Worm (Caenorhabditis elegans) whole organism, young adult: Measurements from ENCODE around the gene C36C5.15.
A peak's percentile ranks its signal among the peaks of the same experiment; 100 is the strongest.

Source experiments
- F22D6.2 ChIP-seq: sonication (generic microtip); optimal IDR thresholded peaks from 2 replicates; lab custom pipeline; 2016; ENCODE audit warnings: mild to moderate bottlenecking, missing genetic modification characterization, missing compliant biosample characterization
- F55B11.4 ChIP-seq: sonication (generic microtip); optimal IDR thresholded peaks from 2 replicates; lab custom pipeline; 2016; ENCODE audit warnings: missing compliant biosample characterization, missing genetic modification characterization, borderline replicate concordance; ENCODE audit not compliant: insufficient read depth
- K12H6.12 ChIP-seq: fragments of 200-800 bp; sonication (Bioruptor generic); optimal IDR thresholded peaks from 2 replicates; lab custom pipeline; 2018; ENCODE audit warnings: mild to moderate bottlenecking, missing genetic modification characterization, missing compliant biosample characterization
- Y53F4B.3 ChIP-seq: fragments of 200-800 bp; sonication (Bioruptor generic); IDR thresholded peaks from 2 replicates; pipeline ENCODE4 v1.3.6; 2022; ENCODE audit warnings: missing genetic modification reagents, missing genetic modification characterization, missing compliant biosample characterization
- Y79H2A.3 ChIP-seq: fragments of 200-800 bp; sonication (Bioruptor generic); conservative IDR thresholded peaks from 2 replicates; pipeline ENCODE4 v1.3.6; 2022; ENCODE audit warnings: missing genetic modification reagents, missing genetic modification characterization, missing compliant biosample characterization
- Y95B8A.8 ChIP-seq: fragments of 200-800 bp; sonication (Bioruptor generic); IDR thresholded peaks from 2 replicates; pipeline ENCODE4 v1.3.6; 2022; ENCODE audit warnings: missing genetic modification reagents, missing genetic modification characterization, missing compliant biosample characterization
- ZK185.1 ChIP-seq: sonication (generic microtip); optimal IDR thresholded peaks from 2 replicates; lab custom pipeline; 2016; ENCODE audit warnings: mild to moderate bottlenecking, missing genetic modification characterization, missing compliant biosample characterization; ENCODE audit not compliant: poor library complexity, severe bottlenecking
- akir-1 ChIP-seq: fragments of 200-800 bp; sonication (Bioruptor generic); optimal IDR thresholded peaks from 2 replicates; lab custom pipeline; 2018; ENCODE audit warnings: mild to moderate bottlenecking, missing genetic modification characterization, moderate library complexity, missing compliant biosample characterization
- aptf-2 ChIP-seq: fragments of 200-800 bp; sonication (Bioruptor generic); conservative IDR thresholded peaks from 2 replicates; pipeline ENCODE4 v1.3.6; 2022; ENCODE audit warnings: missing genetic modification reagents, missing genetic modification characterization, missing compliant biosample characterization
- athp-1 ChIP-seq: sonication (generic microtip); optimal IDR thresholded peaks from 2 replicates; lab custom pipeline; 2017; ENCODE audit warnings: mild to moderate bottlenecking, missing genetic modification characterization, missing compliant biosample characterization
- attf-3 ChIP-seq: fragments of 200-800 bp; sonication (Bioruptor generic); conservative IDR thresholded peaks from 2 replicates; pipeline ENCODE4 v1.3.6; 2022; ENCODE audit warnings: missing genetic modification reagents, missing genetic modification characterization, missing compliant biosample characterization
- attf-6 ChIP-seq: fragments of 200-800 bp; sonication (Bioruptor generic); IDR thresholded peaks from 2 replicates; pipeline ENCODE4 v1.3.6; 2022; ENCODE audit warnings: missing genetic modification reagents, missing genetic modification characterization, missing compliant biosample characterization
- ccch-3 ChIP-seq: fragments of 200-800 bp; sonication (Bioruptor generic); optimal IDR thresholded peaks from 2 replicates; lab custom pipeline; 2018; ENCODE audit warnings: mild to moderate bottlenecking, missing genetic modification characterization, missing compliant biosample characterization
- cebp-1 ChIP-seq, 2 experiments: fragments of 200-800 bp in 1 of 2; sonication (Bioruptor generic) in 1 of 2; sonication (generic microtip) in 1 of 2; IDR thresholded peaks in 1 of 2; optimal IDR thresholded peaks in 1 of 2; 2 replicates each; pipeline versions ENCODE4 v1.3.6 to Lab custom; 2017 to 2022; ENCODE audit warnings: missing compliant biosample characterization in 2 of 2, missing genetic modification characterization in 2 of 2, mild to moderate bottlenecking in 1 of 2, missing genetic modification reagents in 1 of 2, moderate library complexity in 1 of 2
- dox-1 ChIP-seq: fragments of 200-800 bp; sonication (Bioruptor generic); IDR thresholded peaks from 2 replicates; pipeline ENCODE4 v1.3.6; 2022; ENCODE audit warnings: missing genetic modification reagents, missing genetic modification characterization, missing compliant biosample characterization
- dpl-1 ChIP-seq: fragments of 150-350 bp; optimal IDR thresholded peaks from 2 replicates; lab custom pipeline; 2014; ENCODE audit warnings: missing biosample characterization, missing genetic modification reagents, missing genetic modification characterization
- egrh-3 ChIP-seq: fragments of 200-800 bp; sonication (Bioruptor generic); IDR thresholded peaks from 2 replicates; pipeline ENCODE4 v1.3.6; 2022; ENCODE audit warnings: missing genetic modification reagents, missing genetic modification characterization, missing compliant biosample characterization
- gei-17 ChIP-seq: fragments of 200-800 bp; sonication (Bioruptor generic); optimal IDR thresholded peaks from 2 replicates; lab custom pipeline; 2018; ENCODE audit warnings: mild to moderate bottlenecking, missing genetic modification characterization, missing compliant biosample characterization
- hlh-12 ChIP-seq: sonication (generic microtip); optimal IDR thresholded peaks from 2 replicates; lab custom pipeline; 2016; ENCODE audit warnings: missing genetic modification characterization, missing compliant biosample characterization
- hrde-1 ChIP-seq: sonication (generic microtip); optimal IDR thresholded peaks from 2 replicates; lab custom pipeline; 2016; ENCODE audit warnings: missing genetic modification characterization, mild to moderate bottlenecking, missing compliant biosample characterization, moderate library complexity, missing genotype, missing genetic modification reagents, borderline replicate concordance
- hsf-1 ChIP-seq: fragments of 200-800 bp; sonication (Bioruptor generic); IDR thresholded peaks from 2 replicates; pipeline ENCODE4 v1.3.6; 2022; ENCODE audit warnings: missing genetic modification reagents, missing genetic modification characterization, missing compliant biosample characterization
- let-526 ChIP-seq: fragments of 200-800 bp; sonication (Bioruptor generic); IDR thresholded peaks from 2 replicates; pipeline ENCODE4 v1.3.6; 2022; ENCODE audit warnings: missing genetic modification reagents, missing genetic modification characterization, missing compliant biosample characterization
- lin-26 ChIP-seq: fragments of 200-800 bp; sonication (Bioruptor generic); IDR thresholded peaks from 2 replicates; pipeline ENCODE4 v1.3.6; 2022; ENCODE audit warnings: missing genetic modification reagents, missing genetic modification characterization, missing compliant biosample characterization
- lsl-1 ChIP-seq: fragments of 200-800 bp; sonication (Bioruptor generic); optimal IDR thresholded peaks from 2 replicates; lab custom pipeline; 2018; ENCODE audit warnings: mild to moderate bottlenecking, missing genetic modification characterization, moderate library complexity, missing compliant biosample characterization
- lsy-27 ChIP-seq: sonication (generic microtip); optimal IDR thresholded peaks from 2 replicates; lab custom pipeline; 2017; ENCODE audit warnings: missing genetic modification characterization, mild to moderate bottlenecking, missing compliant biosample characterization, antibody characterized with exemption, missing genotype, borderline replicate concordance; ENCODE audit not compliant: insufficient read depth
- mxl-1 ChIP-seq: sonication (generic microtip); optimal IDR thresholded peaks from 2 replicates; lab custom pipeline; 2016; ENCODE audit warnings: missing genetic modification characterization, missing compliant biosample characterization
- pha-4 ChIP-seq: fragments of 150-350 bp; sonication (generic microtip); optimal IDR thresholded peaks from 2 replicates; lab custom pipeline; 2014; ENCODE audit warnings: missing biosample characterization, missing genetic modification reagents, missing genetic modification characterization
- repo-1 ChIP-seq: sonication (generic microtip); optimal IDR thresholded peaks from 2 replicates; lab custom pipeline; 2017; ENCODE audit warnings: mild to moderate bottlenecking, missing genetic modification characterization, missing compliant biosample characterization
- sea-2 ChIP-seq: fragments of 200-800 bp; sonication (Bioruptor generic); IDR thresholded peaks from 2 replicates; pipeline ENCODE4 v1.3.6; 2022; ENCODE audit warnings: missing genetic modification characterization, missing compliant biosample characterization
- snpc-1.1 ChIP-seq: sonication (generic microtip); optimal IDR thresholded peaks from 2 replicates; lab custom pipeline; 2017; ENCODE audit warnings: missing genetic modification characterization, mild to moderate bottlenecking, missing compliant biosample characterization, antibody characterized with exemption, moderate library complexity, missing genotype, missing genetic modification reagents; ENCODE audit not compliant: insufficient read depth
- sptf-2 ChIP-seq: fragments of 200-800 bp; sonication (Bioruptor generic); optimal IDR thresholded peaks from 2 replicates; lab custom pipeline; 2018; ENCODE audit warnings: mild to moderate bottlenecking, missing genetic modification characterization, missing compliant biosample characterization
- tbp1 ChIP-seq: fragments of 200-800 bp; sonication (Bioruptor generic); optimal IDR thresholded peaks from 2 replicates; lab custom pipeline; 2018; ENCODE audit warnings: mild to moderate bottlenecking, missing genetic modification characterization, missing compliant biosample characterization
- unc-62 ChIP-seq: fragments of 150-350 bp; optimal IDR thresholded peaks from 2 replicates; lab custom pipeline; 2014; ENCODE audit warnings: missing biosample characterization, missing genetic modification reagents, missing genetic modification characterization
- xnd-1 ChIP-seq: sonication (generic microtip); optimal IDR thresholded peaks from 2 replicates; lab custom pipeline; 2016; ENCODE audit warnings: missing genotype, missing genetic modification reagents, missing genetic modification characterization, missing compliant biosample characterization
- zfh-2 ChIP-seq: fragments of 200-800 bp; sonication (Bioruptor generic); conservative IDR thresholded peaks from 2 replicates; pipeline ENCODE4 v1.3.6; 2022; ENCODE audit warnings: missing genetic modification reagents, missing genetic modification characterization, missing compliant biosample characterization
- ztf-18 ChIP-seq: sonication (generic microtip); optimal IDR thresholded peaks from 2 replicates; lab custom pipeline; 2016; ENCODE audit warnings: missing genotype, mild to moderate bottlenecking, missing genetic modification characterization, missing compliant biosample characterization
- ztf-25 ChIP-seq: fragments of 200-800 bp; sonication (Bioruptor generic); IDR thresholded peaks from 2 replicates; pipeline ENCODE4 v1.3.6; 2022; ENCODE audit warnings: missing genetic modification reagents, missing genetic modification characterization, missing compliant biosample characterization
- ztf-28 ChIP-seq: fragments of 200-800 bp; sonication (Bioruptor generic); IDR thresholded peaks from 2 replicates; pipeline ENCODE4 v1.3.6; 2022; ENCODE audit warnings: missing genetic modification reagents, missing genetic modification characterization, missing compliant biosample characterization
- ztf-3 ChIP-seq: fragments of 200-800 bp; sonication (Bioruptor generic); optimal IDR thresholded peaks from 2 replicates; lab custom pipeline; 2018; ENCODE audit warnings: mild to moderate bottlenecking, missing genetic modification characterization, missing compliant biosample characterization
- ztf-6 ChIP-seq: fragments of 200-800 bp; sonication (Bioruptor generic); IDR thresholded peaks from 2 replicates; pipeline ENCODE4 v1.3.6; 2022; ENCODE audit warnings: missing genetic modification reagents, missing genetic modification characterization, missing compliant biosample characterization

Gene C36C5.15

DNA sequence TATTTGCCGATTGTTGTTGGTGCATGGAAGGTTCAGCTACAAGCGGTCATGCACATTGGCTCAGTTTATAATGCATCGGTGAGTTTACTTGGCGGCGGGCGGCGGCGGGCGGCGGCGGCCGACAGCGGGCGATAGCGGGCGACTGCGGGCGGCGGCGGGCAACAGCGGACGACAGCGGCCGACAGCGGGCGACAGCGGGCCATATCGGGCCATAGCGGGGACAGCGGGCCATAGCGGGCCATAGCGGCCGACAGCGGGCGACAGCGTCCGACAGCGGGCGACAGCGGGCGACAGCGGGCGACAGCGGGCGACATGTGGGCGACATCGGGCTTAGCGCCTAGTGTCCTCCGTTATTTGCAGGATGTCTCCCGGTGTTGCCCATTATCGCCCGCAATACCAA is 36.4 kb downstream of the C36C5.15 start (continued):
- no peak for TF ChIP-seq F55B11.4 (tag; lab: Kevin White, UChicago)
- no peak for TF ChIP-seq repo-1 (tag; lab: Kevin White, UChicago)
- TF ChIP-seq Y95B8A.8 (GFP tag; lab: Robert Waterston, UW), result no peak
- no peak for TF ChIP-seq gei-17 (GFP tag; lab: Kevin White, UChicago)
- peak; percentile 13; the same call in 1 of the 2 replicates for TF ChIP-seq dox-1 (GFP tag; lab: Robert Waterston, UW)
- TF ChIP-seq akir-1 (GFP tag; lab: Kevin White, UChicago), result no peak
- peak; percentile 45; the same call in 1 of the 2 replicates for TF ChIP-seq sea-2 (GFP tag; lab: Robert Waterston, UW)
- TF ChIP-seq unc-62 (GFP tag; lab: Kevin White, UChicago), result no peak
- TF ChIP-seq hlh-12 (tag; lab: Kevin White, UChicago), result no peak
- no peak for TF ChIP-seq hrde-1 (tag; lab: Kevin White, UChicago)
- no peak for TF ChIP-seq pha-4 (tag; lab: Kevin White, UChicago)
- TF ChIP-seq F22D6.2 (tag; lab: Kevin White, UChicago), result no peak
- TF ChIP-seq ZK185.1, result no peak
- TF ChIP-seq Y53F4B.3 (GFP tag; lab: Robert Waterston, UW), result no peak
- TF ChIP-seq let-526 (GFP tag; lab: Robert Waterston, UW), result no peak
- TF ChIP-seq ztf-18 (tag; lab: Kevin White, UChicago), result no peak
- no peak for TF ChIP-seq sptf-2 (GFP tag; lab: Kevin White, UChicago)
- no peak for TF ChIP-seq mxl-1
- peak; percentile 97 for TF ChIP-seq zfh-2 (GFP tag; lab: Robert Waterston, UW)
- TF ChIP-seq lsl-1 (GFP tag; lab: Kevin White, UChicago), result no peak
- TF ChIP-seq aptf-2, result no peak
- TF ChIP-seq snpc-1.1 (tag; lab: Kevin White, UChicago), result no peak
- no peak for TF ChIP-seq Y79H2A.3
- no peak for TF ChIP-seq lsy-27 (tag; lab: Kevin White, UChicago)
- no peak for TF ChIP-seq tbp1 (GFP tag; lab: Kevin White, UChicago)
- 0 out of 2 replicates have a peak, but pooled peaks have one; percentile 17 for TF ChIP-seq ztf-28 (GFP tag; lab: Robert Waterston, UW)
- no peak for TF ChIP-seq attf-3 (GFP tag; lab: Robert Waterston, UW)
- TF ChIP-seq ccch-3 (GFP tag; lab: Kevin White, UChicago), result no peak
- TF ChIP-seq cebp-1 (GFP tag; IDR thresholded peaks at IDR 0.05; lab: Robert Waterston, UW), result no peak
- TF ChIP-seq cebp-1 (tag; optimal IDR thresholded peaks at IDR 0.05; lab: Kevin White, UChicago), result no peak
- peak; percentile 98 for TF ChIP-seq egrh-3 (GFP tag; lab: Robert Waterston, UW)
- no peak for TF ChIP-seq ztf-25 (GFP tag; lab: Robert Waterston, UW)
- no peak for TF ChIP-seq K12H6.12 (tag; lab: Kevin White, UChicago)
- no peak for TF ChIP-seq attf-6 (GFP tag; lab: Robert Waterston, UW)
- no peak for TF ChIP-seq dpl-1
- TF ChIP-seq lin-26 (GFP tag; lab: Robert Waterston, UW), result 0 out of 2 replicates have a peak, but pooled peaks have one; percentile 47
- no peak for TF ChIP-seq hsf-1
- no peak for TF ChIP-seq ztf-3
- no peak for TF ChIP-seq ztf-6
- no peak for TF ChIP-seq xnd-1 (tag; lab: Kevin White, UChicago)
- TF ChIP-seq athp-1 (tag; lab: Kevin White, UChicago), result no peak
